Fruit fly (Drosophila melanogaster): ENCODE data around the gene CG14238.
A peak's percentile ranks its signal among the peaks of the same experiment; 100 is the strongest.

The CG14238 gene

DNA sequence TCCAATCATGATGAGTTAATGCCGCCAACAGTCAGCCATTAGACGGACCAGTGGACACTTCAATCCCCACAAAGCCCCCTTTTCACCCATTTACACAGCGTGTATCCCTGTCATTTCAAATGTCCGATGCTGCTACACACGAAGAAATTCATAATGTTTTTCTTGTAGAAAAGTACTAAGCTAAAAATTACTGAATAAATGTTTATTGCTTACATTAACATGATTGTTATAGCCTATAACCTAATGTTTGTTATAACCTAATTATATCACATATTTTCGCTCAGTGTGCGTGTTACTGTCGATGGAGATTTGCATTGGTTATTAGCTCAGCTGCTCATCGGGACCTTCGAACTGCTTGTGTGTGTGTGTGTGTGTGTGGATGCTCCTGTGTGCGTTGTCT, 21.5 kb upstream of the CG14238 start (continued):
- no peak for TF ChIP-seq dimm (GFP tag; IDR thresholded peaks at IDR 0.05)
- no peak for TF ChIP-seq ERR (GFP tag; optimal IDR thresholded peaks at IDR 0.05)
- no peak for TF ChIP-seq HLH4C (GFP tag; IDR thresholded peaks at IDR 0.05; ENCODE audit: partially characterized antibody)
- no peak for TF ChIP-seq fd3F (GFP tag; optimal IDR thresholded peaks at IDR 0.05)
- no peak for TF ChIP-seq Camta (GFP tag; optimal IDR thresholded peaks at IDR 0.05)
- TF ChIP-seq CG31224 (GFP tag; IDR thresholded peaks at IDR 0.05) = no peak
- TF ChIP-seq CG16813 (GFP tag; IDR thresholded peaks at IDR 0.05; ENCODE audit: partially characterized antibody) = no peak
- no peak for TF ChIP-seq CG13123 (GFP tag; optimal IDR thresholded peaks at IDR 0.05)
- no peak for TF ChIP-seq Usf (GFP tag; optimal IDR thresholded peaks at IDR 0.05)
- no peak for TF ChIP-seq gro (GFP tag; optimal IDR thresholded peaks at IDR 0.05)
- TF ChIP-seq Dll (GFP tag; IDR thresholded peaks at IDR 0.05; ENCODE audit: partially characterized antibody) = no peak
- no peak for TF ChIP-seq Hr39 (optimal IDR thresholded peaks at IDR 0.05)
- TF ChIP-seq CG12769 (tag; optimal IDR thresholded peaks at IDR 0.05) = peak; percentile 63
- no peak for TF ChIP-seq CG3065 (GFP tag; optimal IDR thresholded peaks at IDR 0.05)
- no peak for TF ChIP-seq Ets97D (GFP tag; optimal IDR thresholded peaks at IDR 0.05)
- no peak for TF ChIP-seq CG10462 (GFP tag; optimal IDR thresholded peaks at IDR 0.05)
- TF ChIP-seq so (GFP tag; IDR thresholded peaks at IDR 0.05) = no peak
- no peak for TF ChIP-seq CG15073 (GFP tag; optimal IDR thresholded peaks at IDR 0.05)
- no peak for TF ChIP-seq dm (GFP tag; optimal IDR thresholded peaks at IDR 0.05)
- TF ChIP-seq cad (GFP tag; optimal IDR thresholded peaks at IDR 0.05) = no peak
- TF ChIP-seq CG9876 (GFP tag; optimal IDR thresholded peaks at IDR 0.05) = no peak
- TF ChIP-seq CG13775 (GFP tag; optimal IDR thresholded peaks at IDR 0.05) = peak; percentile 13
- TF ChIP-seq kay (GFP tag; optimal IDR thresholded peaks at IDR 0.05) = no peak
- TF ChIP-seq grn (GFP tag; optimal IDR thresholded peaks at IDR 0.05) = no peak
- no peak for TF ChIP-seq gt (GFP tag; IDR thresholded peaks at IDR 0.05)
- TF ChIP-seq pho (GFP tag; optimal IDR thresholded peaks at IDR 0.05) = no peak
- no peak for TF ChIP-seq Asciz (GFP tag; optimal IDR thresholded peaks at IDR 0.05)
- TF ChIP-seq lab (GFP tag; optimal IDR thresholded peaks at IDR 0.05) = peak; percentile 20
- no peak for TF ChIP-seq onecut (GFP tag; IDR thresholded peaks at IDR 0.05)
- TF ChIP-seq Adf1 (GFP tag; IDR thresholded peaks at IDR 0.05) = no peak
- TF ChIP-seq CG2199 (GFP tag; IDR thresholded peaks at IDR 0.05) = no peak
- peak; percentile 71 for TF ChIP-seq CG11504 (tag; optimal IDR thresholded peaks at IDR 0.05)
- TF ChIP-seq oc (tag; optimal IDR thresholded peaks at IDR 0.05) = no peak
- TF ChIP-seq CG2712 (tag; optimal IDR thresholded peaks at IDR 0.05) = peak; percentile 45
- no peak for TF ChIP-seq ash1 (GFP tag; optimal IDR thresholded peaks at IDR 0.05)
- no peak for TF ChIP-seq CG8290 (GFP tag; optimal IDR thresholded peaks at IDR 0.05)
- peak in 1 of 2 experiments; percentile 70 for TF ChIP-seq CG8290 (tag; optimal IDR thresholded peaks at IDR 0.05)
- TF ChIP-seq fru (optimal IDR thresholded peaks at IDR 0.05) = no peak
- TF ChIP-seq CG13287 (GFP tag; IDR thresholded peaks at IDR 0.05; ENCODE audit: partially characterized antibody) = no peak
- TF ChIP-seq Ets65A (GFP tag) = peak; percentile 61
- 0 out of 2 replicates have a peak, but pooled peaks have one; percentile 24 for TF ChIP-seq CG4730 (GFP tag; IDR thresholded peaks at IDR 0.05)
- peak; percentile 38 for TF ChIP-seq grau (tag; optimal IDR thresholded peaks at IDR 0.05)
- TF ChIP-seq CG10543 (GFP tag; optimal IDR thresholded peaks at IDR 0.05) = no peak
- TF ChIP-seq CG12104 (GFP tag; optimal IDR thresholded peaks at IDR 0.05) = no peak
- TF ChIP-seq TFAM (GFP tag; optimal IDR thresholded peaks at IDR 0.05) = no peak
- no peak for TF ChIP-seq CG13296 (GFP tag; optimal IDR thresholded peaks at IDR 0.05)
- TF ChIP-seq CG17361 (GFP tag; IDR thresholded peaks at IDR 0.05) = peak; percentile 44; the same call in 1 of the 3 replicates
- no peak for TF ChIP-seq CG8478 (optimal IDR thresholded peaks at IDR 0.05)
- TF ChIP-seq CG11456 (GFP tag; IDR thresholded peaks at IDR 0.05) = no peak
- TF ChIP-seq CG42726 (GFP tag; IDR thresholded peaks at IDR 0.05; ENCODE audit: partially characterized antibody) = no peak
- peak in 1 of 2 experiments; percentile 78 for TF ChIP-seq eve (GFP tag; optimal IDR thresholded peaks at IDR 0.05)
- TF ChIP-seq Rfx (GFP tag; IDR thresholded peaks at IDR 0.05) = no peak; the same call in 1 of the 2 replicates
- 0 out of 2 replicates have a peak, but pooled peaks have one; percentile 32 for TF ChIP-seq CG11696 (GFP tag; IDR thresholded peaks at IDR 0.05)
- TF ChIP-seq az2 (GFP tag; optimal IDR thresholded peaks at IDR 0.05) = peak; percentile 46

All from whole organism, embryonic.